Fruit fly (Drosophila melanogaster): Measurements from ENCODE around the gene Zcchc7.

Zcchc7 gene

DNA sequence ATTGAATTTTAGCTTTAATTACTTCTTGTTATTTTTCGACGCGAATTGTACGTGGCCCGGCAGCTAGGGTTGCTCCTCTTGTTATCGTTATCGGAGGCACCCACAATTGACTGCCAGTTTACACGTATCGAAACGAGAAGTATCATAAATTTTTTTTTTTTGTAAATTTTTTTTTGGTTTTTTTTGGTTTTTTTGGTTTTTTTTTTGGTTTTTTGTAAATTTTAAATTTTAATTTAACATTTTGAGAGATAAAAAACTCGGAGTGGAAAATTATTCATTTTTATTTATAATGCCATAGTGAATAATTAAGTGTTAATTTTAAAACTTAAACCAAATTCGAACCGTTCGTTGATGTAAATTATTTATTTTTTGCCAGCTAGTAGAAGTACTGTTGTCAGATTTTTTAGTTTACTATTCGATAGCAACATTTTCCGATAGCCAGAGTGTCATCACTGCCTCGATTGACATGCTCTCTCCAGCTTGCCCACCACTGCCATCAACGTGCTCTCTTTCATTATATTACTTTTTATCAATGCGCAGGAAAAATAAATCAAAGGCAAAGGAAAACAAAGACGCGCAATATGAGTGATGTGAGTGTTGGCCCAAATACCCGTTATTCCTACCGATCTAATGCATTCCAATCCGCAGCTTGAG lies at the start of gene Zcchc7, which contains the start of gene kud:
Gene Zcchc7 (plus strand): TSS at position 467 of the 654 bp plus-strand sequence.
Gene kud (minus strand): TSS at position 72 of the 654 bp plus-strand sequence.
- TF ChIP-seq Sin3A (optimal IDR thresholded peaks at IDR 0.05) = no peak

DNA sequence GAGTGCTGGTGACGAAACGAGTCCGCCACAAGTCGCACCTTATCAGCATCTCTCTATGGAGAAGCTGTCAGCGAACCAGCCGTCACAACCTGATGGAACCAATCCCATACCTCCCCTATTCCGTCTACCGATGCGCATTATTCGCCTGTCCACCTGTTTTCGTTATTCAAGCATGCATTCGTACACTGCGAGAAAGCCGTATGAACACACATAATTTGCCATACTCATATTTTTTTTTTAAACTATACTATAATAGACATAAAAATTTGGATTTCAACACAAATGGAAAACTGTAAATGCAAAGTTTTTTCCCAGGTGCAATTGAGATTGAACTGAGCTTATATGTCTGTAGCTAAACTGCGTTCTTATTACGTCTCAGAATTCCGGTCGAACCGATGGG lies 48.6 kb upstream of the Zcchc7 start:
- TF ChIP-seq ttk (optimal IDR thresholded peaks at IDR 0.05) = no peak
- no peak for TF ChIP-seq h (optimal IDR thresholded peaks at IDR 0.05)
- TF ChIP-seq insv (optimal IDR thresholded peaks at IDR 0.05) = no peak
- no peak for TF ChIP-seq Myc (optimal IDR thresholded peaks at IDR 0.05)
- no peak for TF ChIP-seq Sin3A (optimal IDR thresholded peaks at IDR 0.05)
- TF ChIP-seq psq (optimal IDR thresholded peaks at IDR 0.05) = no peak

DNA sequence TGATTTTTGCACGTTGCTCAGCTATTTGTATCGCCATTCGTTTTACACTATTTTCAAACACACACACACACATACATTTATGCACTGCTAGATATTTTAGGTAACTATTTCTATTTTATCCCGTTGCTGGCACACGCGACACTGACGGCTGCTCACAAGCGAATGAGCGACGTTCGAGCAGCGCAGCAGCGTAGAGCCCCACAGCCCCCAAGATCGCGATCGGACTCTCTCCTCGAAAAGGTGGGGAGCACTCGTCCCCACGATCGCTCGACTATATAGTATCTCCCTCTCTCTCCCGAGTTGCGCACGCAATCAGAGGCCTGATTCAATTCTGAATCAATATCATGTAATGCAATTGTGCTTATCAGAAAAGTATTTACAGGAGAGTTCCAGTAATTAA lies 45.2 kb upstream of the Zcchc7 start:
- no peak for TF ChIP-seq psq (optimal IDR thresholded peaks at IDR 0.05)
- TF ChIP-seq Sin3A (optimal IDR thresholded peaks at IDR 0.05) = no peak
- TF ChIP-seq ttk (optimal IDR thresholded peaks at IDR 0.05) = no peak
- TF ChIP-seq insv (optimal IDR thresholded peaks at IDR 0.05) = no peak
- TF ChIP-seq h (optimal IDR thresholded peaks at IDR 0.05) = no peak
- no peak for TF ChIP-seq Myc (optimal IDR thresholded peaks at IDR 0.05)

DNA sequence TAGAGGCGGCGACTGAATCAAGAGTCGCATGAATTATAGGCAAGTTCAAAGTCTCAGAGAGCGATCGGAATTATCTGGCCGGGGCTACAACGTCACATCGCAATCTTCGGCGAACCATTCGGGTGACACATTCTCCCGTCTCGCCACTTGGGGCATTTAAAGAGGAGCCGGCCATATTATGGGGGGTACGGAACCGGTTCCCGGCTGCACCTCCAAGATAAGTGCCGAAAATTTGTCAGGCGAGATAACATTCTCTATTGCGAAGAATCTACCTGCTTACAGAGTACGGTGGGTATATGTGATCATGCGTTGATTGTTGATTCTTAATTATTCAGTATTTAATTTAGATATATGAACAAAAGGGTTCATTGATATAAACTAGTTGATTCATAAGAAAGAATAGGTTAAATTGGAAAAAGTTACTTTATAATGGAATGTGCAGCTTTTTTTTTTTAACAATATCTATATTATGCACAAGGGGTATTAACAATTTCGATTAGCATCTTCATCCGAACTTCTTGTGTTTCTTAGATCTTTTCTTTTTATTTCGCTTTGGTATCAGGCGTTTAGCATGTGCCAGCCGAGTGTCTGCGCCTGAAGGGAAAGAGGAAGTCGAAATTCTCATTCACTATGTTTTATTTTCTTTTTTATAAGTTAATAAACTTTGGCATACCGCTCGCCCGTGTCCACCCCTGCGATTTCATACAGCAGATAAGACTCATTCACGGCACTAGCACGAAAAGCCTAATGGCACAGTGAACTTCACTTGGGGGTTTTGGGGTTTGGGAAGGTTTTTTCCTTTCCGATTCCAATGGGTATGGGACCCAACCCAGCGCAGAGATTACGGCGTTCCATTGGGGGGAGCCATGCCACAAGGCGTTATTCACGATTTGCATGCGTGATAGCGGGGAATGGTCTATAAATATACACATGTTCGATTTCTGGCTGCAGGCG lies 43.4 kb upstream of the Zcchc7 start:
- TF ChIP-seq Sin3A (optimal IDR thresholded peaks at IDR 0.05) (no peak), h (optimal IDR thresholded peaks at IDR 0.05) (no peak), insv (optimal IDR thresholded peaks at IDR 0.05) (no peak)

DNA sequence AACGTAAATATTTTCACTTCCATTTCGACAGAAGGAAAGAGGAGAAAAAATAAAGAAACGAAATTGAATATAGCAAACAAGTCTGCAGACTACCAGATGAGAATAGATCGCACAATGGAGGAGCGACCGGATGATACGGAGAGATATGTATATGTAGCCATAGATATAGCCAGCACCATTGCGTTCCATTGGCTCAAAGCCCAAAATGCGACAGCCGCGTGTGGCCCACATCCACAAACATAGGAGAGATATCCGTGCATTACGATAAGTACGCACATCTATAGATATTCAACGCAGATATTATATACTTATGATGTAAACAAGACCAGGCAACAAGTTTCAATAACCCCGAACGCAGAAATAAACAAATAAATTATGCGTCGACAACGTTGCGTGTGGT lies 41.9 kb upstream of the Zcchc7 start:
- TF ChIP-seq insv (optimal IDR thresholded peaks at IDR 0.05) (no peak), psq (optimal IDR thresholded peaks at IDR 0.05) (no peak), Sin3A (optimal IDR thresholded peaks at IDR 0.05) (no peak), h (optimal IDR thresholded peaks at IDR 0.05) (no peak), ttk (optimal IDR thresholded peaks at IDR 0.05) (no peak), Myc (optimal IDR thresholded peaks at IDR 0.05) (no peak)

DNA sequence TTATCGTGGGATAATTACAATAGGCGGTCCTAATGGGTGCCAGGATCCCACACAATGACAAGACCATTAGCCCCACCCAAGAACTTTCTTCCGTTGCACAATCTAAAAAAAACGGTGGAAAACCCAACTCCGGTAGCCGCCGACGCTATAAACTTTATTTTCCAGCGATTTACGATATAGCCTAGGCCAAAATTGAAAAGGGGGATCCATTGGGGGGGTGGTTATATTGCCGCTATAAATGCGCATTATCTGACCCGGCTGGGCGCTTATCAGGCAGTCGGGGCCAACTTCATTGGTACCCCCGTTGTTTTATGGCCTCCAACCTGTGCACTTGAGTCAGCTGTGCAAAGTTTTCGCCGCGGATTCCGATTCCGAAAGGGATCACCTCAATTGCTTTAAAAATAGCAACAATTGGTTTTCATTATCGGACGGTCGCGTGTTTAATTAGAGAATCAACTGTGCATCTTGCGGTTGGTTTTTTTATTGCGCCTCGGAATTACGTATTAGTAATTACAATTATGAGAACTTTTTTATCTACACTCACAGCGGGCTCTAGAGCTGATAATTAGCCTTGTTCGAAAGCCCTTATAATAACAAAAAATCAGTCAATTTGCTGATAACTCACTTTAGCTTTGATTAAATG lies 41.4 kb upstream of the Zcchc7 start:
- no peak for TF ChIP-seq Sin3A (optimal IDR thresholded peaks at IDR 0.05)
- TF ChIP-seq h (optimal IDR thresholded peaks at IDR 0.05) = no peak
- TF ChIP-seq Myc (optimal IDR thresholded peaks at IDR 0.05) = no peak
- TF ChIP-seq psq (optimal IDR thresholded peaks at IDR 0.05) = no peak
- TF ChIP-seq ttk (optimal IDR thresholded peaks at IDR 0.05) = no peak
- no peak for TF ChIP-seq insv (optimal IDR thresholded peaks at IDR 0.05)

DNA sequence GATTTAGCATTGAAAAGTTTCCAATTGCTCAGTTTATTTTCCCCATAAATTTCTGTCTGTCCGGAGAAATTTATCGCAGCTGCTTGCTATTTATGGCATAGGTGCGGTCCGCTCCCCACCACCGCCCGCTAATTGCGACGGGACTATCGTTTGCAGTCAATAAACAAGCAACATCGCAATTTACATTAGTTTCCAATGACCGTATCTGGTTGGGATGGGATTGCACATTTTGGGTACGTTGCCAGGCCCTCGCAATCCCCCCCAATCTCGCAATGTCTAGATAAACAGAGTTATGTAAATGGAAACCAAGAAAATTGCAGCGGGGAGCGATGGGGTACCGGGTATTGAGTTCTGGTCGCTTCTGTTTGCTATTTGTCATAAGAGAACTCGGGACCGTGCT lies 40.6 kb upstream of the Zcchc7 start, which contains the start of gene nudC:
Gene nudC (plus strand): TSS at position 368 of the 400 bp plus-strand sequence.
- no peak for TF ChIP-seq Myc (optimal IDR thresholded peaks at IDR 0.05)
- no peak for TF ChIP-seq psq (optimal IDR thresholded peaks at IDR 0.05)
- no peak for TF ChIP-seq ttk (optimal IDR thresholded peaks at IDR 0.05)
- TF ChIP-seq insv (optimal IDR thresholded peaks at IDR 0.05) = no peak
- TF ChIP-seq h (optimal IDR thresholded peaks at IDR 0.05) = no peak
- TF ChIP-seq Sin3A (optimal IDR thresholded peaks at IDR 0.05) = no peak

DNA sequence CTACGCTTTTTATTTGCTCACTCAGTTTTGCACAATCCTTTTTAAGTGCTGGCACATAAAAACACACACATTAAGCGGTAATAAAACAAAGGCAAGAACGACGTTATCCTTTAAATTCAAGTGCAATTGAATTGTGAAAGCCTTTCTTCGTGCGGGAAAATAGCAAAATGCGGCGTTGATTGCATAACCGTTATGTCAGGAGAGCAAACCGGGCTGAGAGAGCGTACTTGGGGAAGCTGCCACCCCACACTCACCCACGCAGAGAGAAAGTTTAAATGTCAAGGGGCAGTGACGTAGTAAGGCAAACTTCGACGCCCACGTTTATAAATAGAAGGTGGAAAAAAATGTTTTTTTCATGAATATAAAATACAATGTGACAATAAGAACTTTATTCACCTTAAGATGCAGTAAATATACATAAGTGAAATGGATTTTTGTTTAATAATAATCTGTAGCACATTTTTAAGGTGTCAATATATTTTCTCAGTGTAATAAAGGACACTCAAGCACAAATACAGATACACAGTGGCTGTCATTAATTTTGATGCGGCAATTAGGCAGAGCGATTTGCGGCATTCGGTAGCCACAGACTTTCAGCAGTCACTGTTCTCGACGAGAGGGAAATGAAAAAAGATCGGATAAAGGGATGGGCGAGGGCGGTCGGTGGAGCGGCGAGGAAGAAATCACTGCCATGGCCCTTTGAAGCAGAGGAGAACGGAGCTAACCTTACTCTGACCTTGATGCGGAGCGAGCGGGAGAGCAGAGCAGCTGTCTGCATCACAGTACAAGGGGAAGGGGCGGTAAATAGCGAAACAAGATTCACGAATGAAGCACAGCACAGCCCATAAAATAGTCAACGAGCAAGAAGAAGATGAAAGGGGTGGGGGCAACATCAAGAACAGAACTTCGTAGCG lies 39.1 kb upstream of the Zcchc7 start:
- TF ChIP-seq Sin3A (optimal IDR thresholded peaks at IDR 0.05) (no peak), psq (optimal IDR thresholded peaks at IDR 0.05) (no peak), h (optimal IDR thresholded peaks at IDR 0.05) (no peak), insv (optimal IDR thresholded peaks at IDR 0.05) (no peak), ttk (optimal IDR thresholded peaks at IDR 0.05) (no peak), Myc (optimal IDR thresholded peaks at IDR 0.05) (no peak)

DNA sequence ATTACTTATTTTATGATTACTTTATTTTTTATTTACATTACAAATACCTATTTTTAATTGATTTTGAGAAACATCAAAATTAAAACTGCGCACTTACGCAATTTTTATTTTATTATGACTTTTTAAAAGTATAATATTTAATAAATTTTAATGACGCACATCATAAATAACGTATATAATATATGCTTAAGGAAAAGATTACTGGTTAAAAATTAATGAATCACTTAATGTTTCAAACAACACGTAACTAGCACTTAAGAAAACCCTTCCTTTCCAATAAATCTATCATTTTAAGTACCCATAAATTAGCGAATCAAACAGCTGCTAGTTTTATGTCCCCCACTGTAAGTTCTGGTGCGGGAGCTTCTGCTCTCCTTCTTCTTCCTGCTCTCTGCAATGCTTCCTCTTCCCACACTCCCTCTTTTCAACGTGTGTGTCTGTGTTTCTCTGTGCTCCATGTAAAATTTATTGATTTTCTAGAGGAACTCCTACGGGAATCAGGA lies 38.3 kb upstream of the Zcchc7 start:
- no peak for TF ChIP-seq psq (optimal IDR thresholded peaks at IDR 0.05)
- TF ChIP-seq Myc (optimal IDR thresholded peaks at IDR 0.05) = no peak
- TF ChIP-seq h (optimal IDR thresholded peaks at IDR 0.05) = no peak
- TF ChIP-seq insv (optimal IDR thresholded peaks at IDR 0.05) = no peak
- no peak for TF ChIP-seq ttk (optimal IDR thresholded peaks at IDR 0.05)
- TF ChIP-seq Sin3A (optimal IDR thresholded peaks at IDR 0.05) = no peak

DNA sequence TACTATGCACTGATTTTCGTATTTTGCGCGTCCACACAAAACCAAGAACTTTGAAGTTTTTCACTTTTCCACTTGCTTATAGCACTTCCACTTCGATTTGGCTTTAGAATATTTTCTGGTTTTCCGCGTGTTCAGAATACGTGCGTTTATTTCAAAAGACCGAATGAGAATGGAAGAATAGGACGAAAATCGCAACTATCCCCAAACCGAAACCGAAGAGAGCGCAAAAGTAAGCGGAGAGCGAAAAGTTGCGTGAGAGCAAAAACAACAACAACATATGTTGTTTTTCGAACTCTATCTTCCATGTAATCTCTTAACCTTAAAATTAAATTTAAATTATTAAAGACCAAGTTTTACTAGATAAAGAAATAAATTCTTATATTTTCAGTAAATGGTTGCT lies 37.6 kb upstream of the Zcchc7 start, which contains the start of gene CG9674:
Gene CG9674 (minus strand): TSS at position 174 of the 400 bp plus-strand sequence.
- no peak for TF ChIP-seq insv (optimal IDR thresholded peaks at IDR 0.05)
- no peak for TF ChIP-seq psq (optimal IDR thresholded peaks at IDR 0.05)
- no peak for TF ChIP-seq ttk (optimal IDR thresholded peaks at IDR 0.05)
- TF ChIP-seq Myc (optimal IDR thresholded peaks at IDR 0.05) = no peak
- TF ChIP-seq h (optimal IDR thresholded peaks at IDR 0.05) = no peak
- no peak for TF ChIP-seq Sin3A (optimal IDR thresholded peaks at IDR 0.05)

DNA sequence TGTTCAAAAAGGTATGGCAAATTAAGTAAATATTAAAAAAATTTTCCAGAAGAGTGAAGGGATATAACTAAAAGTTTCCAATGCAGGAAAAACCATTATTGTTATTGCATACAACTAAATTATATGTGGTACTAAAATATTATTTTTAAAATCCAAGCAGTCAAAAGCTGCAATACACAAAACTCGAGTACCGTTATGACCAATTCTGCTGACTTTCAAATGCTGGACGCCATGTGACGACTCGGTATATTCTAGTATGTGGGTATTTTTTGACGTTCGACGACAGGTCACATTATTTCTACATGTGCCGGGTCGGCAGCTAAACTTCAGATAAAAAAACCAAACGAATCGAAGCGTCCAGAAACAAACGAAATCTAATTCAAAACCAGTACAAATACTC lies 37.0 kb upstream of the Zcchc7 start:
- TF ChIP-seq h (optimal IDR thresholded peaks at IDR 0.05) = no peak
- TF ChIP-seq Sin3A (optimal IDR thresholded peaks at IDR 0.05) = no peak
- TF ChIP-seq psq (optimal IDR thresholded peaks at IDR 0.05) = no peak
- no peak for TF ChIP-seq insv (optimal IDR thresholded peaks at IDR 0.05)
- TF ChIP-seq ttk (optimal IDR thresholded peaks at IDR 0.05) = no peak
- TF ChIP-seq Myc (optimal IDR thresholded peaks at IDR 0.05) = no peak

Data from Kc167 (cell line).